Worm (Caenorhabditis elegans): ENCODE measurements around the gene F10D7.4.

DNA sequence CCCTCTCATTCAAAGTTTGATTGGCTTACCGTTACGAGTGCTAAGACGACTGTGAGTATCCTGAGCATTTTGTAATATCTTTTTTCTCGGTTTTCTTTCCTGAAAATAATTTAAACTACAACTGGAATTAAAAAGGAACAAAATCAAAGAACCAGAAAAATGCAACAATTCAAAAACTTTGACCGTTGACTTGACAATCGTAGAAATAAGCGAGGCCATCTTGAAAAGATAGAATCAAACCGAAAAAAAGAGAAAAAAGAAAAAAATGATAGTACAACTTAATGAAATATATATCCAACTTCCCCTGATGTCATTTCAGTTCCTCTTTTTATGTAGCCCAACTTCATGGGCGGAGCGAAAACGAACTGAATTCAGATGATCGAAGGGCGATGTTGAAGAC lies 7.3 kb downstream of the F10D7.4 start, which contains the start of gene F10D7.3:
- TF ChIP-seq tra-1 (GFP tag; IDR thresholded peaks at IDR 0.05) (no peak), zag-1 (tag; optimal IDR thresholded peaks at IDR 0.05) (no peak), ceh-82 (tag; optimal IDR thresholded peaks at IDR 0.05) (no peak), zfp-3 (GFP tag; conservative IDR thresholded peaks at IDR 0.05) (no peak)

Measured in whole organism, L4 larva.